Fruit fly (Drosophila melanogaster) S2 (cell line): ENCODE results near the gene CG3407.

Experiments used
- CG8478 ChIP-seq: fragments of >200 bp; optimal IDR thresholded peaks from 2 replicates; lab custom pipeline; 2018
- CTCF ChIP-seq, 2 experiments: fragments of >200 bp; optimal IDR thresholded peaks; 2 replicates each; lab custom pipeline; 2018

DNA sequence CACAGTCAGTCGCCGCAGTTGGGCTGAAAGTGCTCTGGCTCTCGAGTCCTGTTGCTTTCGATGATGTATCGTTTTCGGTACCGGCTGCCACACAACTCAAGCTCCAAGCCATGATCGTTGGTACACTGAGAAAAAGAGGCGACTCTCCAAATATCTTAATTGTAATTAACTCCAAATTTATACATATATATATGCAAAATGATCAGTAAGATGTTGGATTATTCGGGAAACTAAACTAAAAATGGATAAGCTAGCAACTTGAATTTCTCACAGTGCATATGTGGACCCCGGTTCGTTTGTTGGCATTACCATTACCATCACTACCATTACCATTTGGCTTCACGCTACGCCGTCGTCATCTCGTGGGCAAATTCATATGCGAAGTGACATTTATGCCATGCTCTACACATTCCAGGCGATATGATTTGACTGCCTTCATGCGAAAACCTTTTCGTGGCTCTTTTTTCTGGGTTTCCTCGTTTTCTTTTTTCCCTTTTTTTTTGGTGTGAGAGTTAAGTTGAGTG is 40.4 kb upstream of the CG3407 start:
- TF ChIP-seq CG8478 (lab: Kevin White, UChicago) (no peak), CTCF (optimal IDR thresholded peaks at IDR 0.05; lab: Kevin White, UChicago) (no peak)
